Worm (Caenorhabditis elegans) whole organism, midembryonic: ENCODE data around the gene Y69A2AR.12.

Source experiments
- T22C8.4 ChIP-seq: fragments of 200-800 bp; sonication (Bioruptor generic); IDR thresholded peaks from 2 replicates; pipeline ENCODE4 v1.3.6; 2022; ENCODE audit warnings: missing genetic modification characterization, missing compliant biosample characterization
- cog-1 ChIP-seq: sonication (generic microtip); optimal IDR thresholded peaks from 2 replicates; lab custom pipeline; 2016; ENCODE audit warnings: missing genetic modification characterization, missing compliant biosample characterization
- flt-1 ChIP-seq: fragments of 200-800 bp; sonication (Bioruptor generic); IDR thresholded peaks from 2 replicates; pipeline ENCODE4 v1.3.6; 2022; ENCODE audit warnings: missing genetic modification characterization, missing compliant biosample characterization
- klf-2 ChIP-seq: fragments of 200-800 bp; sonication (Bioruptor generic); conservative IDR thresholded peaks from 2 replicates; pipeline ENCODE4 v1.3.6; 2022; ENCODE audit warnings: missing genetic modification reagents, missing genetic modification characterization, missing compliant biosample characterization
- med-1 ChIP-seq: sonication (generic microtip); optimal IDR thresholded peaks from 2 replicates; lab custom pipeline; 2017; ENCODE audit warnings: missing genetic modification characterization, mild to moderate bottlenecking, missing compliant biosample characterization, antibody characterized with exemption, missing genetic modification reagents; ENCODE audit not compliant: insufficient read depth
- ref-1 ChIP-seq: fragments of 200-800 bp; sonication (Bioruptor generic); conservative IDR thresholded peaks from 2 replicates; pipeline ENCODE4 v1.3.6; 2022; ENCODE audit warnings: missing genetic modification reagents, missing genetic modification characterization, missing compliant biosample characterization
- tab-1 ChIP-seq: fragments of 200-800 bp; sonication (Bioruptor generic); IDR thresholded peaks from 2 replicates; pipeline ENCODE4 v1.3.6; 2022; ENCODE audit warnings: missing genetic modification characterization, missing compliant biosample characterization
- ztf-23 ChIP-seq: fragments of 200-800 bp; sonication (Bioruptor generic); IDR thresholded peaks from 2 replicates; pipeline ENCODE4 v1.3.6; 2022; ENCODE audit warnings: missing genetic modification reagents, missing genetic modification characterization, missing compliant biosample characterization
- ztf-29 ChIP-seq: fragments of 200-800 bp; sonication (Bioruptor generic); IDR thresholded peaks from 2 replicates; pipeline ENCODE4 v1.3.6; 2022; ENCODE audit warnings: missing genetic modification reagents, missing genetic modification characterization, missing compliant biosample characterization

Y69A2AR.12 gene

ce11 chrIV:2568267-2568666, at the start of gene Y69A2AR.12, which contains the start of gene Y69A2AR.25:
Gene Y69A2AR.12 (plus strand): TSS chrIV:2568614.
Gene Y69A2AR.25 (minus strand): TSS chrIV:2568367.
- TF ChIP-seq flt-1 (GFP tag; lab: Robert Waterston, UW) (no peak), klf-2 (no peak), ref-1 (GFP tag; lab: Robert Waterston, UW) (no peak), tab-1 (GFP tag; lab: Robert Waterston, UW) (no peak), med-1 (no peak), T22C8.4 (no peak), cog-1 (tag; lab: Kevin White, UChicago) (no peak), ztf-29 (GFP tag; lab: Robert Waterston, UW) (no peak), ztf-23 (no peak)

ce11 chrIV:2526836-2527235, 41.6 kb upstream of the Y69A2AR.12 start:
- peak; percentile 79 for TF ChIP-seq T22C8.4
- no peak for TF ChIP-seq flt-1 (GFP tag; lab: Robert Waterston, UW)

- TF ChIP-seq T22C8.4: peak; percentile 26; the same call in 1 of the 2 replicates
These were observed 39.7 kb upstream of the Y69A2AR.12 start for ce11 chrIV:2528741-2529140.

- TF ChIP-seq klf-2: no peak
- TF ChIP-seq T22C8.4: peak; percentile 54
These were observed 39.1 kb upstream of the Y69A2AR.12 start for ce11 chrIV:2529281-2529680.

ce11 chrIV:2530285-2530684, 38.1 kb upstream of the Y69A2AR.12 start:
- TF ChIP-seq ztf-29 (GFP tag; lab: Robert Waterston, UW): no peak
- TF ChIP-seq ref-1 (GFP tag; lab: Robert Waterston, UW): no peak
- no peak for TF ChIP-seq cog-1 (tag; lab: Kevin White, UChicago)
- no peak for TF ChIP-seq flt-1 (GFP tag; lab: Robert Waterston, UW)
- TF ChIP-seq klf-2: no peak
- no peak for TF ChIP-seq tab-1 (GFP tag; lab: Robert Waterston, UW)
- peak; percentile 77; the same call in 1 of the 2 replicates for TF ChIP-seq T22C8.4

ce11 chrIV:2537741-2538140, 30.7 kb upstream of the Y69A2AR.12 start:
- TF ChIP-seq tab-1 (GFP tag; lab: Robert Waterston, UW) (no peak), T22C8.4 (no peak), flt-1 (GFP tag; lab: Robert Waterston, UW) (no peak), ztf-23 (no peak), ref-1 (GFP tag; lab: Robert Waterston, UW) (no peak), med-1 (no peak)

- TF ChIP-seq tab-1 (GFP tag; lab: Robert Waterston, UW) (no peak), med-1 (no peak), ztf-23 (no peak), ref-1 (GFP tag; lab: Robert Waterston, UW) (no peak), ztf-29 (GFP tag; lab: Robert Waterston, UW) (no peak), cog-1 (tag; lab: Kevin White, UChicago) (no peak), T22C8.4 (no peak), klf-2 (no peak), flt-1 (GFP tag; lab: Robert Waterston, UW) (no peak)
These were observed 26.4 kb upstream of the Y69A2AR.12 start, which contains the start of gene sprr-3 for ce11 chrIV:2542001-2542400. Gene sprr-3 (plus strand): TSS chrIV:2542301.

- TF ChIP-seq cog-1 (tag; lab: Kevin White, UChicago) (no peak), T22C8.4 (peak; percentile 80)
These were observed 19.6 kb upstream of the Y69A2AR.12 start for ce11 chrIV:2548766-2549165.

- no peak for TF ChIP-seq cog-1 (tag; lab: Kevin White, UChicago)
- TF ChIP-seq T22C8.4: peak; percentile 88
These were observed 18.9 kb upstream of the Y69A2AR.12 start for ce11 chrIV:2549542-2549941.

ce11 chrIV:2551418-2551817, 17.0 kb upstream of the Y69A2AR.12 start, which contains the start of gene Y69A2AR.23:
Gene Y69A2AR.23 (minus strand): TSS chrIV:2551684.
- TF ChIP-seq T22C8.4 (peak; percentile 60), ztf-29 (GFP tag; lab: Robert Waterston, UW) (no peak)

- no peak for TF ChIP-seq ref-1 (GFP tag; lab: Robert Waterston, UW)
These were observed 16.6 kb upstream of the Y69A2AR.12 start for ce11 chrIV:2551838-2552237.

ce11 chrIV:2552276-2552675, 16.1 kb upstream of the Y69A2AR.12 start:
- TF ChIP-seq med-1 (no peak), T22C8.4 (peak; percentile 49; the same call in 1 of the 2 replicates), ztf-29 (GFP tag; lab: Robert Waterston, UW) (no peak), tab-1 (GFP tag; lab: Robert Waterston, UW) (no peak), ztf-23 (no peak), flt-1 (GFP tag; lab: Robert Waterston, UW) (no peak), cog-1 (tag; lab: Kevin White, UChicago) (no peak)

- TF ChIP-seq cog-1 (tag; lab: Kevin White, UChicago) (no peak), klf-2 (no peak), T22C8.4 (no peak), ref-1 (GFP tag; lab: Robert Waterston, UW) (no peak), ztf-23 (no peak), ztf-29 (GFP tag; lab: Robert Waterston, UW) (no peak), med-1 (no peak), flt-1 (GFP tag; lab: Robert Waterston, UW) (no peak), tab-1 (GFP tag; lab: Robert Waterston, UW) (no peak)
These were observed 15.6 kb upstream of the Y69A2AR.12 start for ce11 chrIV:2552855-2553254.
